Fruit fly (Drosophila melanogaster): ENCODE results near the gene Msh6.
A peak's percentile ranks its signal among the peaks of the same experiment; 100 is the strongest.

Gene Msh6

DNA sequence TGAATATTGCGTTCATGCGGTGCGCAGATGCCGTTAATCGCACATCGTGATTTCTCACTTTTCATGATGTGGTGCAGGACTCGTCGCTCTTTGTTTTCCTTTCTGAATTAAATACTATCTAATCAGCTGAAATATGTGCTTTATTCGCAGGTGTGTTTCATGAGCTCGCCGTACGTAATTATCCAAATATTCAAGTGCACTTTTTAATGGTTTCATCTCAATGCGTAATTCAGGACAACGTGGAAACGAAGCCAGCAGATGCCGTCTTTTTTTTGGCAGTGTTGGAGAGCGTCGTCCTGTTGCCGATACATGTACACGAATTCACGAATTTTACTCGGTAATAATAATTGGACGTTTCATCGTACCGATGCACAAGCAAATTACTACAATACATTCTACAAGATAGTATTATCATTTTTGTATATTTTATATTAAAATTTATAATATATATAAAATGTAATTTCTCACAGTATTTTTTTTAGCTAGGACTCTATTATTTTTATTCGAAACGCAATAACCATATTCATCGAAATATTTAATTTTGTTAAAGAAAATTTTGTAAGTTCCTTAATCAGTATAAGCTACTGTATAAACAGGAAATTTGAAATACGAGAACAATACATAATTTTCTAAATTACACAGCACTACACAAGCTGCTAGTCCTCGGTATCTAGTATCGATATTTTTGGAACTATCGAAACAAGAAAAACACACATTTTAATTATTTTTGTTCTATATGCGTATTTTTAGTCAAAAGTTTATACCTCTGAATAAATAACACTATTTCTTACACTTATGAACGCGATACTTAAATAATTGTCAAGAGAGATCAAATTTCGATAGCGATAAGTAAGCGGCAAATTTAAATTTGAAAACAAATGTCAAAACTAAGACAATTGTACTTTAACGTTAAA, 21.4 kb downstream of the Msh6 start, which contains the start of gene CG12316 (continued):
- TF ChIP-seq esn (GFP tag; optimal IDR thresholded peaks at IDR 0.05): peak; percentile 99
- TF ChIP-seq Sox15 (GFP tag; optimal IDR thresholded peaks at IDR 0.05): peak; percentile 91
- TF ChIP-seq CG6163 (GFP tag; IDR thresholded peaks at IDR 0.05): peak; percentile 95
- peak; percentile 90 to 91 for TF ChIP-seq salr (GFP tag; optimal IDR thresholded peaks at IDR 0.05)
- TF ChIP-seq spab (GFP tag; optimal IDR thresholded peaks at IDR 0.05): peak; percentile 94
- peak; percentile 95 for TF ChIP-seq CG7368 (GFP tag; optimal IDR thresholded peaks at IDR 0.05)
- peak; percentile 96 for TF ChIP-seq ss (GFP tag; optimal IDR thresholded peaks at IDR 0.05)
- TF ChIP-seq Met (GFP tag; optimal IDR thresholded peaks at IDR 0.05): peak; percentile 98
- peak; percentile 94 for TF ChIP-seq Ets21C (GFP tag; optimal IDR thresholded peaks at IDR 0.05)
- TF ChIP-seq dsx (GFP tag; optimal IDR thresholded peaks at IDR 0.05; ENCODE audit: poor library complexity, severe bottlenecking): peak; percentile 92

DNA sequence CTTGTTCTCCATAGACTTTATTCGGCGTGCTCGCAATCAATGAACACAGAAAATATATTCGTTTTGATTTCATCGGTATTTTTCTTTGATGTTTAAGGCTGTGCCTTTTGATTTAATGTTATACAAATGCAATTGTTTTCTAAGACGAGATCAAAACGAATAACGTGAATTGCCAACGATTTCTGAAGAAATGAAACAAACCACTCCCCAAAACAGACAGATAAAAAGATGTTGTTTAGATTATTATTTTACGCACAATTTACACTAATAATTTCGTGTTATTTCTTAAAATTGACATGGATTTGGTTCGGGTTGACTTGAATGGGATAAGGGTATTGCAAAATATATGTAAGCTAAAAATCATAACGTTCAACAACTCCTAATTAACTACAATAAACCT, 27.1 kb downstream of the Msh6 start, which contains the start of gene CG13457:
Gene CG13457, minus strand, starts transcription at position 101 of the 400 bp plus-strand sequence.
- no peak for TF ChIP-seq pdm3 (GFP tag; optimal IDR thresholded peaks at IDR 0.05)

DNA sequence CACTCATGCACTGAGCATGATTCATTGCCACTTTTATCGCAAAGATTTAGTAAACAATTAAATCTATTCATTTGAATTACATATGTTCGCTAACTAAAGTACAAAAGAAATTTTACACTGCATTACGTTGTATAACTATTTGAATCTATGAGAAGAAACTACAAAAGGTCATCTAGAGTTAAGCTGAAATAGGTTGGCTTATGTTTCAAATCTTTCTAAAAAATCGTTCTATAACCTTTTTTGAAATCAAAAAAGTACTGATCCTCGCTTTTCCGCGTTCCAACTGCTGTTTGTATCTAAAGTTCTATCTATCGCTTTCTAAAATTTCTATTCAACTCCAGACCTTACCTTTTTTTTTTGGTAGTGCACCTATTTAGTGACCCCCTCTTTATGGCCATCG, 32.6 kb downstream of the Msh6 start:
- TF ChIP-seq CG3032 (tag; optimal IDR thresholded peaks at IDR 0.05) (no peak), CG16779 (tag; optimal IDR thresholded peaks at IDR 0.05) (no peak), fkh (GFP tag; optimal IDR thresholded peaks at IDR 0.05) (no peak), Sox15 (GFP tag; optimal IDR thresholded peaks at IDR 0.05) (no peak), Met (GFP tag; optimal IDR thresholded peaks at IDR 0.05) (no peak), CG10631 (GFP tag; optimal IDR thresholded peaks at IDR 0.05) (peak; percentile 25), CG4318 (GFP tag; optimal IDR thresholded peaks at IDR 0.05) (no peak)

DNA sequence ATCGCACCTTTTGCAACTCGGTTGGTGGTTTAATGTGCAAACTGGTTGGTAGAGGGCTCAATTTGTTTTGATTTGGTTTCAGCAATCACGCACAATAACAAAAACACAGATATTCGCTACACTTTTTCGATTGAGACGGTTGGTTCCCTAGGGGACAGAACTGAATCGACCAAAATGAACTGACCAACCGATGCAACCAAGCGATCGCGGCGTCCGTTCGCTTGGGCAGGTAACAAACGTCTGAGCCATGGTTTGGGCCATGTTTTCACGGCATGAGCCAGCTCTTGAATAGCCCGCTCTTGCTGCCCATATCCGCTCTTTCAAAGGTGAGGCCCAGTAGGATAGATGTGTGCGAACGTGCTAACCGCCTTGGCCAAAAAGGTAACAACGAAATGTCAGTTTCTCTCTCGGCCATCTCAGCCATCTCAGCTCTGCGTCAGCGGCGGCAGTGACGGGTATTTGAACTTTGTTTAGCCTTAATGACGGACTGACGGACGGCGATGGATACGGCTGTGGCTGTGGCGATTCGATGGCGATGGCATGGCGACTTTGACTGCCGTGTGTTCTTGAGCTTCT, 33.2 kb downstream of the Msh6 start, which contains the start of gene CG16959:
Gene CG16959, minus strand, starts transcription at position 245 of the 576 bp plus-strand sequence.
- TF ChIP-seq CG11762 (GFP tag; optimal IDR thresholded peaks at IDR 0.05; ENCODE audit: insufficient read depth): no peak
- TF ChIP-seq eg (GFP tag; IDR thresholded peaks at IDR 0.05): no peak
- TF ChIP-seq CG1621 (tag; optimal IDR thresholded peaks at IDR 0.05): peak; percentile 41
- TF ChIP-seq ss (GFP tag; optimal IDR thresholded peaks at IDR 0.05): no peak
- no peak for TF ChIP-seq CG15336 (GFP tag; IDR thresholded peaks at IDR 0.05)
- TF ChIP-seq dsx (GFP tag; optimal IDR thresholded peaks at IDR 0.05; ENCODE audit: poor library complexity, severe bottlenecking): peak; percentile 29
- TF ChIP-seq CG7368 (GFP tag; optimal IDR thresholded peaks at IDR 0.05): no peak
- TF ChIP-seq fd59A (GFP tag; optimal IDR thresholded peaks at IDR 0.05): no peak
- TF ChIP-seq CG8632 (GFP tag; optimal IDR thresholded peaks at IDR 0.05): no peak
- no peak for TF ChIP-seq Gug (GFP tag; IDR thresholded peaks at IDR 0.05)
- no peak for TF ChIP-seq spab (GFP tag; optimal IDR thresholded peaks at IDR 0.05)
- no peak for TF ChIP-seq vri (GFP tag; optimal IDR thresholded peaks at IDR 0.05)
- TF ChIP-seq CG6163 (GFP tag; IDR thresholded peaks at IDR 0.05): no peak
- no peak for TF ChIP-seq OdsH (GFP tag; optimal IDR thresholded peaks at IDR 0.05)
- TF ChIP-seq CG8119 (GFP tag; IDR thresholded peaks at IDR 0.05): 0 out of 3 replicates have a peak, but pooled peaks have one; percentile 19
- TF ChIP-seq net (GFP tag; optimal IDR thresholded peaks at IDR 0.05): no peak
- TF ChIP-seq topi (GFP tag; optimal IDR thresholded peaks at IDR 0.05): no peak
- TF ChIP-seq CG6854 (GFP tag; optimal IDR thresholded peaks at IDR 0.05): peak; percentile 80

DNA sequence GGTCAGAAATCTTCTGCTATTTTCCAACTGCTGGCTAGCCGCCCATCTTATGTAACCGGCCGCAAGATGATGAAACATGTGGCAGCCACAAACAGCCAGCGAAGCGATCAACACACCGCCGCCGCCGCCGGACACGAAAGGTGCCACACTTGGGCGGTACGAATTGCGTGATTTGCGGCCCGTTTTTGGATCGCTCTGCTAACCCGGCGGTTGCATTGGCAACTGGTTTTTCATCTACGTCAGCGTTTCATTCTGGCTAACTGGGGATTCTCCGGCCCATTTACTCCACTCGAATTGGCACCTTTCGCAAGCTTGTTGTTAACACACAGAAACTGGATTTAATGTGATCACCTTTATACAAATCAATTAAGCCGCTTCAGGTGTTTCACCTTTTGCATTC, 34.6 kb downstream of the Msh6 start:
- TF ChIP-seq spab (GFP tag; optimal IDR thresholded peaks at IDR 0.05) (no peak), ss (GFP tag; optimal IDR thresholded peaks at IDR 0.05) (peak in 1 of 2 experiments; percentile 69), Eip78C (GFP tag) (peak; percentile 72), CG34406 (GFP tag; optimal IDR thresholded peaks at IDR 0.05) (no peak), Eip75B (GFP tag; optimal IDR thresholded peaks at IDR 0.05) (no peak), CG1621 (tag; optimal IDR thresholded peaks at IDR 0.05) (peak; percentile 25)
